Fruit fly (Drosophila melanogaster) whole organism, prepupa: ENCODE measurements around the gene Prosbeta3.

ENCODE experiments used
- Blimp-1 ChIP-seq: fragments of 200-800 bp; sonication (Bioruptor generic); optimal IDR thresholded peaks from 3 replicates; lab custom pipeline; 2017; ENCODE audit warnings: missing biosample characterization, missing genetic modification characterization, mild to moderate bottlenecking, moderate library complexity, missing genetic modification reagents
- CG10631 ChIP-seq: fragments of 200-800 bp; sonication (Bioruptor generic); optimal IDR thresholded peaks from 2 replicates; lab custom pipeline; 2016; ENCODE audit warnings: missing biosample characterization, missing genetic modification characterization
- CG10669 ChIP-seq: fragments of 200-800 bp; sonication (Bioruptor generic); optimal IDR thresholded peaks from 3 replicates; lab custom pipeline; 2018; ENCODE audit warnings: missing biosample characterization, mild to moderate bottlenecking, missing genetic modification characterization, moderate library complexity
- CG11762 ChIP-seq: fragments of 200-800 bp; sonication (Bioruptor generic); optimal IDR thresholded peaks from 3 replicates; lab custom pipeline; 2016; ENCODE audit warnings: missing biosample characterization, missing genetic modification characterization; ENCODE audit not compliant: insufficient read depth
- CG11902 ChIP-seq: fragments of 200-800 bp; sonication (Bioruptor generic); optimal IDR thresholded peaks from 3 replicates; lab custom pipeline; 2016; ENCODE audit warnings: missing biosample characterization, missing genetic modification characterization
- CG1621 ChIP-seq: fragments of 200-800 bp; sonication (Bioruptor generic); optimal IDR thresholded peaks from 3 replicates; lab custom pipeline; 2018; ENCODE audit warnings: missing biosample characterization, mild to moderate bottlenecking, missing genetic modification characterization
- CG16779 ChIP-seq: fragments of 200-800 bp; sonication (Bioruptor generic); optimal IDR thresholded peaks from 3 replicates; lab custom pipeline; 2017; ENCODE audit warnings: missing biosample characterization, mild to moderate bottlenecking, missing genetic modification characterization
- CG3032 ChIP-seq: fragments of 200-800 bp; optimal IDR thresholded peaks from 2 replicates; lab custom pipeline; 2019; ENCODE audit warnings: missing biosample characterization, mild to moderate bottlenecking, missing genetic modification characterization, moderate library complexity
- CG31627 ChIP-seq: fragments of 200-800 bp; sonication (Bioruptor generic); optimal IDR thresholded peaks from 3 replicates; lab custom pipeline; 2016; ENCODE audit warnings: missing biosample characterization, missing genetic modification characterization
- CG32006 ChIP-seq: fragments of 200-800 bp; sonication (Bioruptor generic); optimal IDR thresholded peaks from 3 replicates; lab custom pipeline; 2017; ENCODE audit warnings: missing biosample characterization, mild to moderate bottlenecking, missing genetic modification characterization
- CG34406 ChIP-seq: fragments of 200-800 bp; sonication (Bioruptor generic); optimal IDR thresholded peaks from 3 replicates; lab custom pipeline; 2016; ENCODE audit warnings: missing biosample characterization, missing genetic modification characterization
- CG3919 ChIP-seq: fragments of 200-800 bp; sonication (Bioruptor generic); optimal IDR thresholded peaks from 3 replicates; lab custom pipeline; 2016; ENCODE audit warnings: missing biosample characterization, missing genetic modification characterization
- CG4318 ChIP-seq: fragments of 200-800 bp; sonication (Bioruptor generic); optimal IDR thresholded peaks from 3 replicates; lab custom pipeline; 2017; ENCODE audit warnings: missing biosample characterization, mild to moderate bottlenecking, missing genetic modification characterization
- CG6276 ChIP-seq: fragments of 200-800 bp; sonication (Bioruptor generic); optimal IDR thresholded peaks from 2 replicates; lab custom pipeline; 2017; ENCODE audit warnings: missing biosample characterization, mild to moderate bottlenecking, missing genetic modification characterization
- CG6792 ChIP-seq: fragments of 200-800 bp; sonication (Bioruptor generic); optimal IDR thresholded peaks from 3 replicates; lab custom pipeline; 2016; ENCODE audit warnings: missing biosample characterization, missing genetic modification characterization
- CG6808 ChIP-seq: fragments of 200-800 bp; sonication (Bioruptor generic); optimal IDR thresholded peaks from 3 replicates; lab custom pipeline; 2017; ENCODE audit warnings: missing biosample characterization, missing genetic modification characterization, mild to moderate bottlenecking, moderate library complexity, missing genetic modification reagents
- CG6854 ChIP-seq: fragments of 200-800 bp; sonication (Bioruptor generic); optimal IDR thresholded peaks from 2 replicates; lab custom pipeline; 2017; ENCODE audit warnings: missing biosample characterization, mild to moderate bottlenecking, missing genetic modification characterization
- CG7368 ChIP-seq: fragments of 200-800 bp; sonication (Bioruptor generic); optimal IDR thresholded peaks from 3 replicates; lab custom pipeline; 2016; ENCODE audit warnings: missing biosample characterization, missing genetic modification characterization
- Eip78C ChIP-seq: fragments of 200-800 bp; sonication (Bioruptor generic); peaks from one replicate; lab custom pipeline; 2016; ENCODE audit warnings: missing biosample characterization, missing genetic modification characterization
- Ets21C ChIP-seq: fragments of 200-800 bp; sonication (Bioruptor generic); optimal IDR thresholded peaks from 3 replicates; lab custom pipeline; 2016; ENCODE audit warnings: missing biosample characterization, missing genetic modification characterization
- Hr39 ChIP-seq: fragments of 200-800 bp; sonication (Bioruptor generic); optimal IDR thresholded peaks from 2 replicates; lab custom pipeline; 2016; ENCODE audit warnings: missing biosample characterization, missing genetic modification characterization
- Hr4 ChIP-seq: fragments of 200-800 bp; sonication (Bioruptor generic); optimal IDR thresholded peaks from 3 replicates; lab custom pipeline; 2016; ENCODE audit warnings: missing biosample characterization, missing genetic modification characterization
- Lpt ChIP-seq: fragments of 200-800 bp; sonication (Bioruptor generic); optimal IDR thresholded peaks from 3 replicates; lab custom pipeline; 2016; ENCODE audit warnings: missing biosample characterization, missing genetic modification characterization
- OdsH ChIP-seq: fragments of 200-800 bp; sonication (Bioruptor generic); optimal IDR thresholded peaks from 3 replicates; lab custom pipeline; 2016; ENCODE audit warnings: missing biosample characterization, missing genetic modification characterization
- Smox ChIP-seq: fragments of 200-800 bp; sonication (Bioruptor generic); optimal IDR thresholded peaks from 3 replicates; lab custom pipeline; 2016; ENCODE audit warnings: missing biosample characterization, missing genetic modification characterization
- Sox102F ChIP-seq: fragments of 200-800 bp; sonication (Bioruptor generic); optimal IDR thresholded peaks from 2 replicates; lab custom pipeline; 2016; ENCODE audit warnings: missing biosample characterization, mild to moderate bottlenecking, missing genetic modification characterization
- Sox14 ChIP-seq: fragments of 200-800 bp; sonication (Bioruptor generic); optimal IDR thresholded peaks from 3 replicates; lab custom pipeline; 2016; ENCODE audit warnings: missing biosample characterization, missing genetic modification characterization
- achi ChIP-seq: fragments of 200-800 bp; sonication (Bioruptor generic); optimal IDR thresholded peaks from 3 replicates; lab custom pipeline; 2016; ENCODE audit warnings: missing biosample characterization, missing genetic modification characterization
- acj6 ChIP-seq: fragments of 200-800 bp; sonication (Bioruptor generic); optimal IDR thresholded peaks from 3 replicates; lab custom pipeline; 2016; ENCODE audit warnings: missing biosample characterization, missing genetic modification characterization
- cyc ChIP-seq: fragments of 200-800 bp; sonication (Bioruptor generic); optimal IDR thresholded peaks from 3 replicates; lab custom pipeline; 2016; ENCODE audit warnings: missing biosample characterization, missing genetic modification characterization
- dac ChIP-seq: fragments of 200-800 bp; sonication (Bioruptor generic); optimal IDR thresholded peaks from 2 replicates; lab custom pipeline; 2017; ENCODE audit warnings: missing biosample characterization, mild to moderate bottlenecking, missing genetic modification characterization
- dsx ChIP-seq: fragments of 200-800 bp; optimal IDR thresholded peaks from 3 replicates; lab custom pipeline; 2019; ENCODE audit warnings: missing biosample characterization, mild to moderate bottlenecking, missing genetic modification characterization, moderate library complexity; ENCODE audit not compliant: poor library complexity, severe bottlenecking
- esn ChIP-seq: fragments of 200-800 bp; sonication (Bioruptor generic); optimal IDR thresholded peaks from 2 replicates; lab custom pipeline; 2016; ENCODE audit warnings: missing biosample characterization, mild to moderate bottlenecking, missing genetic modification characterization, moderate library complexity
- fkh ChIP-seq: fragments of 200-800 bp; sonication (Bioruptor generic); optimal IDR thresholded peaks from 3 replicates; lab custom pipeline; 2017; ENCODE audit warnings: missing biosample characterization, mild to moderate bottlenecking, missing genetic modification characterization, moderate library complexity
- pdm3 ChIP-seq: fragments of 200-800 bp; sonication (Bioruptor generic); optimal IDR thresholded peaks from 3 replicates; lab custom pipeline; 2016; ENCODE audit warnings: missing biosample characterization, missing genetic modification characterization
- salr ChIP-seq, 2 experiments: fragments of 200-800 bp; sonication (Bioruptor generic); optimal IDR thresholded peaks; 3 replicates each; lab custom pipeline; 2016 to 2018; ENCODE audit warnings: missing biosample characterization in 2 of 2, missing genetic modification characterization in 2 of 2, mild to moderate bottlenecking in 1 of 2
- spab ChIP-seq: fragments of 200-800 bp; sonication (Bioruptor generic); optimal IDR thresholded peaks from 2 replicates; lab custom pipeline; 2017; ENCODE audit warnings: missing biosample characterization, mild to moderate bottlenecking, missing genetic modification characterization, missing genetic modification reagents
- ss ChIP-seq, 2 experiments: fragments of 200-800 bp; sonication (Bioruptor generic); optimal IDR thresholded peaks; 2 replicates in 1 of 2; 3 replicates in 1 of 2; lab custom pipeline; 2017 to 2018; ENCODE audit warnings: mild to moderate bottlenecking in 2 of 2, missing biosample characterization in 2 of 2, missing genetic modification characterization in 2 of 2, moderate library complexity in 1 of 2
- svp ChIP-seq: fragments of 200-800 bp; sonication (Bioruptor generic); peaks from one replicate; lab custom pipeline; 2016; ENCODE audit warnings: missing biosample characterization, missing genetic modification characterization
- vri ChIP-seq: fragments of 200-800 bp; sonication (Bioruptor generic); optimal IDR thresholded peaks from 3 replicates; lab custom pipeline; 2016; ENCODE audit warnings: missing biosample characterization, mild to moderate bottlenecking, missing genetic modification characterization

The Prosbeta3 gene

DNA sequence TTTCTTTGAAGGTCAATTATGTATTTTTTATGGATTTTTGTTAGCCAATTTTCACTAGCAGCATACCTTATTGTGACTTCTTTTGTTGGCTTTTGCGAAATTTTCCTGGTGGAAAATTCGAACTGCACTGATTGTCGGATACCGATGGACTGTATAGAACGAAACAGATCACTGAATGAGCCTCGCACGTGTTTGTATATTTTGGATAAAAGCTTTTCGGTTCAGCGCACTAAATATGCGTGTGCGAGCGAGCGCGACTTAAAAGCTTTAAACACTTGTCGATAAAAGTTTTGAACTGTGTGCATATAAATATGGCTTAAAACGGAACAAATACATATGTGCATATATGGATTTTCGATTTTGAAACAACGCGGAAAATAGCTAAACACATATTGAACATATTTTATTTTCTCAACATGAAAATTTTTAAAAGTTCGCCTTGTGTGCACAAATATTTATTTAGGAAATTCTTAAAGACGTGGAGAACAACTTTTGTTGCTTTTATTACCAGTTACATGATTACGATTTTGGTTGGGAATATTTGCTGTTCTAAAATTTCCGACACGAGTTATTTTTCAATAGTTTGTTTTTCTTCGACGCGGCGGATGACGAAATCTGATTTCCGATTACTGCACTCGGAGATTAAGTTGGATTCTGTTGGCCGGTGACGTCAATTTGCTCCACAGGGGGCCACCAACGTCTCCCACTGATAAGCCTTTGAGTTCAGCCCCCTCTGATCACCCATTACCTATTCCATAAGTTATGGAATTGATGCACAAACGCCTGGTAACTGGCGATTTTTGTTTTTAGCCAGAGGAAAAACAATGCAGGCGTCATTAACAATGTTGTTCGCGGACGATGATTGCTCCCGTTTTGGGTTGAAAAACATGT lies 43.3 kb upstream of the Prosbeta3 start:
- TF ChIP-seq Eip78C (GFP tag; lab: Kevin White, UChicago), result peak; percentile 71
- peak; percentile 7 for TF ChIP-seq esn (GFP tag; lab: Kevin White, UChicago)
- TF ChIP-seq pdm3 (GFP tag; lab: Kevin White, UChicago), result peak; percentile 30
- no peak for TF ChIP-seq CG31627 (GFP tag; lab: Kevin White, UChicago)
- TF ChIP-seq Blimp-1 (GFP tag; lab: Kevin White, UChicago), result no peak
- peak; percentile 85 for TF ChIP-seq svp (GFP tag; lab: Kevin White, UChicago)
- no peak for TF ChIP-seq CG6792
- peak; percentile 1 for TF ChIP-seq Hr39 (GFP tag; lab: Kevin White, UChicago)
- peak; percentile 7 for TF ChIP-seq CG10631 (GFP tag; lab: Kevin White, UChicago)
- peak; percentile 36 for TF ChIP-seq dsx (GFP tag; lab: Kevin White, UChicago)

- TF ChIP-seq Eip78C (GFP tag; lab: Kevin White, UChicago) (peak; percentile 50), vri (GFP tag; lab: Kevin White, UChicago) (peak; percentile 75), CG1621 (tag; lab: Kevin White, UChicago) (peak; percentile 59), fkh (peak; percentile 53), CG10669 (GFP tag; lab: Kevin White, UChicago) (peak; percentile 21), CG6854 (GFP tag; lab: Kevin White, UChicago) (peak; percentile 8), CG6808 (peak; percentile 14), CG6792 (no peak), svp (GFP tag; lab: Kevin White, UChicago) (peak; percentile 72), cyc (no peak), dac (no peak), CG32006 (GFP tag; lab: Kevin White, UChicago) (no peak)
- TF ChIP-seq, all 60 proteins: peak for 8
Observed at dm6 chr3R:9048466-9049072, 42.5 kb upstream of the Prosbeta3 start, which contains the start of gene Mst85C. Gene Mst85C, plus strand, starts transcription at chr3R:9048645.

- TF ChIP-seq CG11762 (GFP tag; lab: Kevin White, UChicago), result peak; percentile 63
- TF ChIP-seq spab, result no peak
- peak; percentile 13 for TF ChIP-seq Sox14 (GFP tag; lab: Kevin White, UChicago)
- peak; percentile 71 for TF ChIP-seq CG10631 (GFP tag; lab: Kevin White, UChicago)
- peak; percentile 5 for TF ChIP-seq CG31627 (GFP tag; lab: Kevin White, UChicago)
- peak; percentile 57 for TF ChIP-seq acj6 (GFP tag; lab: Kevin White, UChicago)
- peak; percentile 28 for TF ChIP-seq CG6792
- TF ChIP-seq CG6276, result no peak
- no peak for TF ChIP-seq CG7368 (GFP tag; lab: Kevin White, UChicago)
- peak; percentile 27 for TF ChIP-seq Hr39 (GFP tag; lab: Kevin White, UChicago)
- TF ChIP-seq salr (GFP tag; optimal IDR thresholded peaks at IDR 0.05; lab: Kevin White, UChicago), result no peak
- no peak for TF ChIP-seq Lpt (GFP tag; lab: Kevin White, UChicago)
- peak; percentile 20 for TF ChIP-seq Sox102F (GFP tag; lab: Kevin White, UChicago)
- peak; percentile 72 for TF ChIP-seq CG32006 (GFP tag; lab: Kevin White, UChicago)
- peak; percentile 53 for TF ChIP-seq CG3919
- peak; percentile 72 for TF ChIP-seq CG34406 (GFP tag; lab: Kevin White, UChicago)
- peak; percentile 62 for TF ChIP-seq OdsH
- peak; percentile 90 for TF ChIP-seq CG6854 (GFP tag; lab: Kevin White, UChicago)
- peak; percentile 81 for TF ChIP-seq CG3032
- no peak for TF ChIP-seq CG11902 (GFP tag; lab: Kevin White, UChicago)
- TF ChIP-seq CG4318 (GFP tag; lab: Kevin White, UChicago), result no peak
- peak; percentile 17 to 21 for TF ChIP-seq ss (GFP tag; optimal IDR thresholded peaks at IDR 0.05; lab: Kevin White, UChicago)
- no peak for TF ChIP-seq dac
- peak; percentile 67 for TF ChIP-seq CG16779 (tag; lab: Kevin White, UChicago)
- peak; percentile 56 for TF ChIP-seq esn (GFP tag; lab: Kevin White, UChicago)
- peak; percentile 59 for TF ChIP-seq achi
- peak; percentile 21 for TF ChIP-seq pdm3 (GFP tag; lab: Kevin White, UChicago)
- TF ChIP-seq Smox, result peak; percentile 15
- peak; percentile 67 for TF ChIP-seq CG1621 (tag; lab: Kevin White, UChicago)
- TF ChIP-seq Ets21C (GFP tag; lab: Kevin White, UChicago), result no peak
- TF ChIP-seq Hr4 (GFP tag; lab: Kevin White, UChicago), result peak; percentile 40
Observed at dm6 chr3R:9047561-9048465, 41.8 kb upstream of the Prosbeta3 start, which contains the start of gene Rel. Gene Rel, minus strand, starts transcription at chr3R:9047977.
